Worm (Caenorhabditis elegans) whole organism, mixed stage, embryonic: ENCODE measurements around the gene C03B8.3.

Source experiments
- M03D4.4 ChIP-seq: sonication (generic microtip); optimal IDR thresholded peaks from 2 replicates; lab custom pipeline; 2017; ENCODE audit warnings: mild to moderate bottlenecking, missing genetic modification characterization, missing compliant biosample characterization
- bed-3 ChIP-seq: fragments of 200-800 bp; sonication (Bioruptor generic); optimal IDR thresholded peaks from 3 replicates; lab custom pipeline; 2018; ENCODE audit warnings: mild to moderate bottlenecking, missing genetic modification characterization, moderate library complexity, missing compliant biosample characterization
- blmp-1 ChIP-seq: fragments of 150-350 bp; optimal IDR thresholded peaks from 2 replicates; lab custom pipeline; 2014; ENCODE audit warnings: missing biosample characterization, missing genetic modification characterization
- ceh-39 ChIP-seq: fragments of 150-350 bp; optimal IDR thresholded peaks from 2 replicates; lab custom pipeline; 2014; ENCODE audit warnings: missing biosample characterization, missing genetic modification characterization
- ceh-43 ChIP-seq: fragments of 200-800 bp; sonication (Bioruptor generic); optimal IDR thresholded peaks from 2 replicates; lab custom pipeline; 2018; ENCODE audit warnings: mild to moderate bottlenecking, missing genetic modification characterization, moderate library complexity, missing compliant biosample characterization
- ceh-83 ChIP-seq: fragments of 200-800 bp; sonication (Bioruptor generic); optimal IDR thresholded peaks from 2 replicates; lab custom pipeline; 2018; ENCODE audit warnings: mild to moderate bottlenecking, missing genetic modification characterization, missing compliant biosample characterization
- ces-1 ChIP-seq: fragments of 150-350 bp; optimal IDR thresholded peaks from 2 replicates; lab custom pipeline; 2014; ENCODE audit warnings: missing biosample characterization, missing genetic modification reagents, missing genetic modification characterization
- cnd-1 ChIP-seq: fragments of 200-800 bp; sonication (Bioruptor generic); optimal IDR thresholded peaks from 2 replicates; lab custom pipeline; 2018; ENCODE audit warnings: mild to moderate bottlenecking, missing genetic modification characterization, missing compliant biosample characterization
- drap-1 ChIP-seq: fragments of 200-800 bp; sonication (Bioruptor generic); optimal IDR thresholded peaks from 3 replicates; lab custom pipeline; 2018; ENCODE audit warnings: mild to moderate bottlenecking, missing genetic modification characterization, missing compliant biosample characterization
- elt-1 ChIP-seq: sonication (generic microtip); optimal IDR thresholded peaks from 2 replicates; lab custom pipeline; 2017; ENCODE audit warnings: missing genetic modification characterization, mild to moderate bottlenecking, missing compliant biosample characterization, antibody characterized with exemption, moderate library complexity, borderline replicate concordance; ENCODE audit not compliant: insufficient read depth
- elt-3 ChIP-seq: fragments of 150-350 bp; optimal IDR thresholded peaks from 2 replicates; lab custom pipeline; 2014; ENCODE audit warnings: missing biosample characterization, missing genetic modification characterization
- flh-1 ChIP-seq: fragments of 200-800 bp; sonication (Bioruptor generic); optimal IDR thresholded peaks from 2 replicates; lab custom pipeline; 2018; ENCODE audit warnings: mild to moderate bottlenecking, missing genetic modification characterization, moderate library complexity, missing compliant biosample characterization
- ham-2 ChIP-seq: fragments of 200-800 bp; sonication (Bioruptor generic); optimal IDR thresholded peaks from 2 replicates; lab custom pipeline; 2018; ENCODE audit warnings: mild to moderate bottlenecking, missing genetic modification characterization, missing compliant biosample characterization
- hlh-1 ChIP-seq: fragments of 150-350 bp; optimal IDR thresholded peaks from 2 replicates; lab custom pipeline; 2014; ENCODE audit warnings: missing biosample characterization, missing genetic modification reagents, missing genetic modification characterization
- lin-13 ChIP-seq: fragments of 150-350 bp; optimal IDR thresholded peaks from 2 replicates; lab custom pipeline; 2014; ENCODE audit warnings: missing biosample characterization, missing genetic modification characterization
- lin-32 ChIP-seq: fragments of 200-800 bp; sonication (Bioruptor generic); optimal IDR thresholded peaks from 2 replicates; lab custom pipeline; 2018; ENCODE audit warnings: mild to moderate bottlenecking, missing genetic modification characterization, missing compliant biosample characterization
- lsy-2 ChIP-seq: fragments of 150-350 bp; optimal IDR thresholded peaks from 2 replicates; lab custom pipeline; 2014; ENCODE audit warnings: missing biosample characterization, missing genetic modification characterization
- mab-5 ChIP-seq: fragments of 150-350 bp; optimal IDR thresholded peaks from 2 replicates; lab custom pipeline; 2014; ENCODE audit warnings: missing biosample characterization, missing genetic modification characterization
- mep-1 ChIP-seq: fragments of 150-350 bp; optimal IDR thresholded peaks from 2 replicates; lab custom pipeline; 2017; ENCODE audit warnings: missing biosample characterization, missing genetic modification reagents, missing genetic modification characterization, inconsistent platforms
- mls-2 ChIP-seq: sonication (generic microtip); optimal IDR thresholded peaks from 2 replicates; lab custom pipeline; 2016; ENCODE audit warnings: mild to moderate bottlenecking, missing genetic modification characterization, moderate library complexity, missing compliant biosample characterization
- nhr-12 ChIP-seq: fragments of 150-350 bp; optimal IDR thresholded peaks from 2 replicates; lab custom pipeline; 2014; ENCODE audit warnings: missing biosample characterization, missing genetic modification characterization
- nhr-2 ChIP-seq: fragments of 150-350 bp; optimal IDR thresholded peaks from 2 replicates; lab custom pipeline; 2014; ENCODE audit warnings: missing biosample characterization, missing genetic modification characterization
- nhr-237 ChIP-seq: fragments of 150-350 bp; optimal IDR thresholded peaks from 2 replicates; lab custom pipeline; 2014; ENCODE audit warnings: missing biosample characterization, missing genetic modification characterization
- nhr-28 ChIP-seq: fragments of 150-350 bp; optimal IDR thresholded peaks from 2 replicates; lab custom pipeline; 2014; ENCODE audit warnings: missing biosample characterization, missing genetic modification characterization
- nhr-76 ChIP-seq: sonication (generic microtip); optimal IDR thresholded peaks from 2 replicates; lab custom pipeline; 2017; ENCODE audit warnings: missing biosample characterization, missing genetic modification characterization
- pha-4 ChIP-seq: fragments of 150-350 bp; optimal IDR thresholded peaks from 2 replicates; lab custom pipeline; 2018; ENCODE audit warnings: missing biosample characterization, missing genetic modification reagents, missing genetic modification characterization
- sem-2 ChIP-seq: fragments of 200-800 bp; sonication (Bioruptor generic); optimal IDR thresholded peaks from 2 replicates; lab custom pipeline; 2018; ENCODE audit warnings: mild to moderate bottlenecking, missing genetic modification characterization, missing compliant biosample characterization
- snpc-4 ChIP-seq: fragments of 150-350 bp; optimal IDR thresholded peaks from 2 replicates; lab custom pipeline; 2014; ENCODE audit warnings: missing biosample characterization, missing genetic modification characterization
- sptf-1 ChIP-seq: sonication (generic microtip); optimal IDR thresholded peaks from 2 replicates; lab custom pipeline; 2017; ENCODE audit warnings: mild to moderate bottlenecking, missing genetic modification characterization, moderate library complexity, missing compliant biosample characterization
- tbx-8 ChIP-seq: fragments of 200-800 bp; sonication (Bioruptor generic); optimal IDR thresholded peaks from 2 replicates; lab custom pipeline; 2018; ENCODE audit warnings: mild to moderate bottlenecking, missing genetic modification characterization, moderate library complexity, missing compliant biosample characterization
- unc-120 ChIP-seq: sonication (generic microtip); optimal IDR thresholded peaks from 2 replicates; lab custom pipeline; 2017; ENCODE audit warnings: missing genetic modification characterization, missing compliant biosample characterization; ENCODE audit not compliant: poor library complexity, severe bottlenecking
- unc-39 ChIP-seq: fragments of 150-350 bp; optimal IDR thresholded peaks from 2 replicates; lab custom pipeline; 2014; ENCODE audit warnings: missing biosample characterization, missing genetic modification characterization
- unc-62 ChIP-seq: fragments of 150-350 bp; optimal IDR thresholded peaks from 2 replicates; lab custom pipeline; 2014; ENCODE audit warnings: missing biosample characterization, missing genetic modification reagents, missing genetic modification characterization
- zip-8 ChIP-seq: fragments of 150-350 bp; optimal IDR thresholded peaks from 2 replicates; lab custom pipeline; 2014; ENCODE audit warnings: missing biosample characterization, missing genetic modification characterization
- ztf-11 ChIP-seq: fragments of 150-350 bp; optimal IDR thresholded peaks from 2 replicates; lab custom pipeline; 2014; ENCODE audit warnings: missing biosample characterization, missing genetic modification characterization

Gene C03B8.3

ce11 chrIII:7710066-7710465 lies 2.0 kb upstream of the C03B8.3 start:
- no peak for TF ChIP-seq nhr-76 (tag; lab: Kevin White, UChicago)
- TF ChIP-seq lin-32 (GFP tag; lab: Kevin White, UChicago): no peak
- TF ChIP-seq ceh-83: no peak
- TF ChIP-seq lsy-2: peak; percentile 36
- peak; percentile 48 for TF ChIP-seq sptf-1 (tag; lab: Kevin White, UChicago)
- no peak for TF ChIP-seq lin-13 (tag; lab: Kevin White, UChicago)
- peak; percentile 41 for TF ChIP-seq nhr-2
- no peak for TF ChIP-seq flh-1 (GFP tag; lab: Kevin White, UChicago)
- peak; percentile 64 for TF ChIP-seq ces-1 (GFP tag; lab: Kevin White, UChicago)
- peak; percentile 60 for TF ChIP-seq nhr-237 (tag; lab: Kevin White, UChicago)
- no peak for TF ChIP-seq blmp-1 (tag; lab: Kevin White, UChicago)
- no peak for TF ChIP-seq unc-39 (tag; lab: Kevin White, UChicago)
- no peak for TF ChIP-seq drap-1
- peak; percentile 7 for TF ChIP-seq unc-120
- TF ChIP-seq ham-2 (GFP tag; lab: Kevin White, UChicago): peak; percentile 57
- no peak for TF ChIP-seq ztf-11 (tag; lab: Kevin White, UChicago)
- no peak for TF ChIP-seq sem-2 (GFP tag; lab: Kevin White, UChicago)
- TF ChIP-seq elt-3 (tag; lab: Kevin White, UChicago): no peak
- TF ChIP-seq nhr-12 (tag; lab: Kevin White, UChicago): no peak
- TF ChIP-seq mab-5 (tag; lab: Kevin White, UChicago): no peak
- TF ChIP-seq cnd-1: peak; percentile 2
- TF ChIP-seq unc-62: no peak
- no peak for TF ChIP-seq tbx-8
- TF ChIP-seq ceh-39: peak; percentile 89
- no peak for TF ChIP-seq nhr-28 (tag; lab: Kevin White, UChicago)
- no peak for TF ChIP-seq M03D4.4 (tag; lab: Kevin White, UChicago)
- TF ChIP-seq bed-3: no peak
- TF ChIP-seq ceh-43 (GFP tag; lab: Kevin White, UChicago): no peak
- TF ChIP-seq mep-1: peak; percentile 90
- TF ChIP-seq pha-4: peak; percentile 74
- peak; percentile 34 for TF ChIP-seq mls-2
- TF ChIP-seq elt-1: no peak
- no peak for TF ChIP-seq hlh-1 (tag; lab: Kevin White, UChicago)

- TF ChIP-seq unc-62 (no peak), lsy-2 (peak; percentile 23), cnd-1 (peak; percentile 39), M03D4.4 (tag; lab: Kevin White, UChicago) (no peak), zip-8 (tag; lab: Kevin White, UChicago) (no peak), lin-13 (tag; lab: Kevin White, UChicago) (no peak), pha-4 (peak; percentile 2), unc-120 (peak; percentile 73), elt-1 (no peak), mls-2 (peak; percentile 40), drap-1 (peak; percentile 11), nhr-237 (tag; lab: Kevin White, UChicago) (peak; percentile 16), elt-3 (tag; lab: Kevin White, UChicago) (no peak), ces-1 (GFP tag; lab: Kevin White, UChicago) (peak; percentile 63), sptf-1 (tag; lab: Kevin White, UChicago) (peak; percentile 35)
Measured at ce11 chrIII:7710943-7711342, 1.2 kb upstream of the C03B8.3 start.

ce11 chrIII:7711495-7711894 lies 614 bp upstream of the C03B8.3 start:
- TF ChIP-seq nhr-76 (tag; lab: Kevin White, UChicago): no peak
- no peak for TF ChIP-seq sptf-1 (tag; lab: Kevin White, UChicago)
- TF ChIP-seq nhr-2: no peak
- TF ChIP-seq ceh-43 (GFP tag; lab: Kevin White, UChicago): no peak
- TF ChIP-seq ces-1 (GFP tag; lab: Kevin White, UChicago): no peak
- TF ChIP-seq lsy-2: no peak
- no peak for TF ChIP-seq bed-3
- TF ChIP-seq snpc-4 (tag; lab: Kevin White, UChicago): no peak
- no peak for TF ChIP-seq ceh-83
- TF ChIP-seq ceh-39: no peak
- TF ChIP-seq tbx-8: no peak
- TF ChIP-seq mab-5 (tag; lab: Kevin White, UChicago): no peak
- no peak for TF ChIP-seq blmp-1 (tag; lab: Kevin White, UChicago)
- TF ChIP-seq unc-120: no peak
- no peak for TF ChIP-seq nhr-12 (tag; lab: Kevin White, UChicago)
- no peak for TF ChIP-seq nhr-237 (tag; lab: Kevin White, UChicago)
- TF ChIP-seq elt-3 (tag; lab: Kevin White, UChicago): no peak

ce11 chrIII:7716550-7716949 lies 4.4 kb downstream of the C03B8.3 start:
- TF ChIP-seq nhr-76 (tag; lab: Kevin White, UChicago): no peak
- TF ChIP-seq lsy-2: no peak
- TF ChIP-seq hlh-1 (tag; lab: Kevin White, UChicago): peak; percentile 66
- no peak for TF ChIP-seq ceh-83
- no peak for TF ChIP-seq snpc-4 (tag; lab: Kevin White, UChicago)
- no peak for TF ChIP-seq mab-5 (tag; lab: Kevin White, UChicago)
- no peak for TF ChIP-seq unc-120
- no peak for TF ChIP-seq lin-32 (GFP tag; lab: Kevin White, UChicago)
- TF ChIP-seq zip-8 (tag; lab: Kevin White, UChicago): no peak
- TF ChIP-seq nhr-2: peak; percentile 75
- no peak for TF ChIP-seq M03D4.4 (tag; lab: Kevin White, UChicago)
